Worm (Caenorhabditis elegans): ENCODE measurements around the gene aakb-1.

DNA sequence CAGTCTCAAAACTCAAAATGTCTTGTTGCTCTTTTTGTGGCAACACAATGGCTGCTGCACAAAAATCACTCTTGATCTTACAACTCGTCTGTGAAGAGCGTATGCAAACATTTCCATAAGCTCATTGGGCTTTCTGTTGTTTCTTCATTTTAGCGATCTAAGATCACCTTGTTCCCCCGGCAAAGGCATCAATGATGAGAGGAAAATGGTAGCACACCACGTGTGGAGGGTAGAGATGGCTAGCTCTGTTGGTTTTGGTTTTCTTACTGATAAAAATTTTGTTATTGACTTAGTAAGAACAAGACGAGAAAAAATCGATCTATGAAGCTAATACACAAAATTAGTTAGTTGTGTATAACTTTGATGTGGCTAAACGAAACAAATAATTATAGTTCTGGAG lies 7.6 kb upstream of the aakb-1 start:
- TF ChIP-seq fkh-10 (GFP tag; optimal IDR thresholded peaks at IDR 0.05) (no peak), gei-8 (GFP tag; optimal IDR thresholded peaks at IDR 0.05) (no peak), nhr-237 (tag; optimal IDR thresholded peaks at IDR 0.05) (no peak), ceh-82 (tag; optimal IDR thresholded peaks at IDR 0.05) (no peak), lsy-2 (tag; optimal IDR thresholded peaks at IDR 0.05) (no peak)
